Fruit fly (Drosophila melanogaster) Kc167 (cell line): ENCODE results near the gene ssp.

ENCODE experiments used
- Myc ChIP-seq: fragments of >200 bp; optimal IDR thresholded peaks from 2 replicates; lab custom pipeline; 2017; ENCODE audit warnings: missing external identifiers
- psq ChIP-seq: fragments of >200 bp; optimal IDR thresholded peaks from 2 replicates; lab custom pipeline; 2017; ENCODE audit warnings: missing external identifiers

DNA sequence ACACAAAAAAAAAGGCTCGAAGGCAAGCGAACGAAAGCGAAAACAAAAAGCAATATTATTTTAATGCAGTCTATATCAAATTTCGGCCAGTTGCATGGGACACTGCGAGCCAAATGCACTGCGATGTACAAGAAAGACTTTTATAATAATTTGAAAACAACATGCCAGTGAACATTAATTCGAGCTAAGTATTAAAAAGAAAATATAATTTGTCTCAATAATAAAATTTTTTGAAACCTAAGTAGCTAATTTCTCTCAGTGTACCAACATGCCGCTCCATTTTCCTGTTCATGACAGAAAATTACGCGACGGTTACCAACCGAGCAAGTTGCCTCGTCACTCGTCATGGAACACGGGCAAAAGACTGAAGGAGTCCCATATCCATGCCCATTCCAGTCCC, 40.7 kb upstream of the ssp start:
- TF ChIP-seq Myc (no peak), psq (lab: Kevin White, UChicago) (no peak)
